Worm (Caenorhabditis elegans) whole organism, L1 larva: Measurements from ENCODE around the gene F44E2.9.

Experiments used
- C04F5.9 ChIP-seq: sonication (generic microtip); optimal IDR thresholded peaks from 2 replicates; lab custom pipeline; 2016; ENCODE audit warnings: missing genetic modification characterization, missing compliant biosample characterization
- aly-2 ChIP-seq: fragments of 150-350 bp; optimal IDR thresholded peaks from 2 replicates; lab custom pipeline; 2014; ENCODE audit warnings: missing biosample characterization, missing genetic modification characterization
- ceh-63 ChIP-seq: fragments of 200-800 bp; sonication (Bioruptor generic); optimal IDR thresholded peaks from 2 replicates; lab custom pipeline; 2018; ENCODE audit warnings: mild to moderate bottlenecking, missing genetic modification characterization, missing compliant biosample characterization
- ceh-8 ChIP-seq: fragments of 200-800 bp; sonication (Bioruptor generic); optimal IDR thresholded peaks from 2 replicates; lab custom pipeline; 2018; ENCODE audit warnings: mild to moderate bottlenecking, missing genetic modification characterization, moderate library complexity, missing compliant biosample characterization
- ceh-88 ChIP-seq: fragments of 200-800 bp; sonication (Bioruptor generic); IDR thresholded peaks from 2 replicates; pipeline ENCODE4 v1.3.6; 2022; ENCODE audit warnings: missing genetic modification characterization, missing compliant biosample characterization
- ceh-90 ChIP-seq: sonication (generic microtip); optimal IDR thresholded peaks from 2 replicates; lab custom pipeline; 2016; ENCODE audit warnings: missing genetic modification characterization, missing compliant biosample characterization
- dsc-1 ChIP-seq: sonication (generic microtip); optimal IDR thresholded peaks from 2 replicates; lab custom pipeline; 2016; ENCODE audit warnings: mild to moderate bottlenecking, missing genetic modification characterization, missing compliant biosample characterization
- efl-1 ChIP-seq, 4 experiments: fragments of 150-350 bp; optimal IDR thresholded peaks in 3 of 4; peaks in 1 of 4; 1 replicate in 1 of 4; 2 replicates in 3 of 4; lab custom pipeline; 2014; ENCODE audit warnings: missing biosample characterization in 2 of 4, missing genetic modification characterization in 2 of 4, missing genetic modification reagents in 2 of 4
- efl-3 ChIP-seq: fragments of 200-800 bp; sonication (Bioruptor generic); optimal IDR thresholded peaks from 2 replicates; lab custom pipeline; 2018; ENCODE audit warnings: mild to moderate bottlenecking, missing genetic modification characterization, missing compliant biosample characterization
- egl-13 ChIP-seq: sonication (generic microtip); optimal IDR thresholded peaks from 2 replicates; lab custom pipeline; 2016; ENCODE audit warnings: missing genotype, missing genetic modification reagents, missing genetic modification characterization, missing compliant biosample characterization
- elt-2 ChIP-seq: sonication (generic microtip); optimal IDR thresholded peaks from 2 replicates; lab custom pipeline; 2016; ENCODE audit warnings: missing genetic modification characterization, mild to moderate bottlenecking, inconsistent platforms, missing compliant biosample characterization, missing genetic modification reagents
- elt-3 ChIP-seq, 6 experiments: fragments of 150-350 bp in 1 of 6; sonication (generic microtip); optimal IDR thresholded peaks; 2 replicates each; lab custom pipeline; 2017 to 2018; ENCODE audit warnings: missing biosample characterization in 6 of 6, missing genetic modification characterization in 6 of 6, inconsistent platforms in 1 of 6
- fkh-10 ChIP-seq: sonication (generic microtip); optimal IDR thresholded peaks from 2 replicates; lab custom pipeline; 2017; ENCODE audit warnings: missing biosample characterization, missing genetic modification reagents, missing genetic modification characterization
- fkh-4 ChIP-seq: sonication (generic microtip); optimal IDR thresholded peaks from 2 replicates; lab custom pipeline; 2016; ENCODE audit warnings: missing compliant biosample characterization, missing genetic modification characterization, borderline replicate concordance
- fkh-8 ChIP-seq: sonication (generic microtip); optimal IDR thresholded peaks from 2 replicates; lab custom pipeline; 2016; ENCODE audit warnings: mild to moderate bottlenecking, missing genetic modification characterization, missing compliant biosample characterization
- hlh-17 ChIP-seq: fragments of 200-800 bp; sonication (Bioruptor generic); optimal IDR thresholded peaks from 2 replicates; lab custom pipeline; 2018; ENCODE audit warnings: missing genetic modification characterization, mild to moderate bottlenecking, missing compliant biosample characterization, moderate library complexity, borderline replicate concordance
- hlh-4 ChIP-seq: sonication (generic microtip); optimal IDR thresholded peaks from 2 replicates; lab custom pipeline; 2016; ENCODE audit warnings: mild to moderate bottlenecking, missing genetic modification characterization, missing compliant biosample characterization
- hpl-2 ChIP-seq: fragments of 150-350 bp; optimal IDR thresholded peaks from 2 replicates; lab custom pipeline; 2014; ENCODE audit warnings: missing biosample characterization, missing genetic modification reagents, missing genetic modification characterization
- isw-1 ChIP-seq: fragments of 200-800 bp; sonication (Bioruptor generic); IDR thresholded peaks from 2 replicates; pipeline ENCODE4 v1.3.6; 2022; ENCODE audit warnings: missing genetic modification characterization, missing compliant biosample characterization
- jun-1 ChIP-seq: fragments of 150-350 bp; optimal IDR thresholded peaks from 2 replicates; lab custom pipeline; 2014; ENCODE audit warnings: missing biosample characterization, missing genetic modification reagents, missing genetic modification characterization
- lin-14 ChIP-seq: fragments of 200-800 bp; sonication (Bioruptor generic); optimal IDR thresholded peaks from 2 replicates; lab custom pipeline; 2018; ENCODE audit warnings: mild to moderate bottlenecking, missing genetic modification characterization, moderate library complexity, missing compliant biosample characterization
- lin-15B ChIP-seq: fragments of 150-350 bp; sonication (generic microtip); optimal IDR thresholded peaks from 3 replicates; lab custom pipeline; 2014; ENCODE audit warnings: missing biosample characterization, missing genetic modification characterization
- lin-35 ChIP-seq, 2 experiments: fragments of 150-350 bp; optimal IDR thresholded peaks; 2 replicates each; lab custom pipeline; 2014; ENCODE audit warnings: missing biosample characterization in 2 of 2, missing genetic modification characterization in 2 of 2, missing genetic modification reagents in 2 of 2
- lin-39 ChIP-seq: fragments of 150-350 bp; optimal IDR thresholded peaks from 2 replicates; lab custom pipeline; 2014; ENCODE audit warnings: missing biosample characterization, missing genetic modification reagents, missing genetic modification characterization
- lir-3 ChIP-seq: sonication (generic microtip); optimal IDR thresholded peaks from 2 replicates; lab custom pipeline; 2016; ENCODE audit warnings: mild to moderate bottlenecking, missing genetic modification characterization, moderate library complexity, missing compliant biosample characterization; ENCODE audit not compliant: poor library complexity
- lsy-2 ChIP-seq, 2 experiments: fragments of 150-350 bp; optimal IDR thresholded peaks; 2 replicates each; lab custom pipeline; 2014; ENCODE audit warnings: missing biosample characterization in 2 of 2, missing genetic modification characterization in 2 of 2
- mab-9 ChIP-seq: fragments of 200-800 bp; sonication (Bioruptor generic); IDR thresholded peaks from 2 replicates; pipeline ENCODE4 v1.3.6; 2022; ENCODE audit warnings: missing genetic modification reagents, missing genetic modification characterization, missing compliant biosample characterization
- nhr-11 ChIP-seq: fragments of 150-350 bp; optimal IDR thresholded peaks from 2 replicates; lab custom pipeline; 2014; ENCODE audit warnings: missing biosample characterization, missing genetic modification characterization
- nhr-20 ChIP-seq: sonication (generic microtip); optimal IDR thresholded peaks from 2 replicates; lab custom pipeline; 2016; ENCODE audit warnings: mild to moderate bottlenecking, missing genetic modification characterization, missing compliant biosample characterization
- nhr-237 ChIP-seq: fragments of 150-350 bp; optimal IDR thresholded peaks from 2 replicates; lab custom pipeline; 2014; ENCODE audit warnings: missing biosample characterization, missing genetic modification characterization
- nhr-47 ChIP-seq: sonication (generic microtip); optimal IDR thresholded peaks from 2 replicates; lab custom pipeline; 2016; ENCODE audit warnings: mild to moderate bottlenecking, missing genetic modification characterization, moderate library complexity, missing compliant biosample characterization
- nhr-71 ChIP-seq: sonication (generic microtip); optimal IDR thresholded peaks from 2 replicates; lab custom pipeline; 2016; ENCODE audit warnings: mild to moderate bottlenecking, missing genetic modification characterization, moderate library complexity, missing compliant biosample characterization
- nhr-76 ChIP-seq: sonication (generic microtip); optimal IDR thresholded peaks from 2 replicates; lab custom pipeline; 2017; ENCODE audit warnings: missing biosample characterization, missing genetic modification characterization
- nhr-84 ChIP-seq: sonication (generic microtip); optimal IDR thresholded peaks from 2 replicates; lab custom pipeline; 2017; ENCODE audit warnings: missing biosample characterization, missing genetic modification characterization
- nhr-85 ChIP-seq: sonication (generic microtip); peaks from one replicate; lab custom pipeline; 2016; ENCODE audit warnings: missing genetic modification characterization, inconsistent platforms, missing compliant biosample characterization
- pag-3 ChIP-seq: sonication (generic microtip); optimal IDR thresholded peaks from 2 replicates; lab custom pipeline; 2017; ENCODE audit warnings: missing genetic modification characterization, mild to moderate bottlenecking, missing compliant biosample characterization, antibody characterized with exemption, borderline replicate concordance; ENCODE audit not compliant: insufficient read depth
- pax-3 ChIP-seq: fragments of 200-800 bp; sonication (Bioruptor generic); optimal IDR thresholded peaks from 2 replicates; lab custom pipeline; 2018; ENCODE audit warnings: mild to moderate bottlenecking, missing genetic modification characterization, moderate library complexity, missing compliant biosample characterization
- rnt-1 ChIP-seq: sonication (generic microtip); optimal IDR thresholded peaks from 2 replicates; lab custom pipeline; 2016; ENCODE audit warnings: mild to moderate bottlenecking, missing genetic modification characterization, moderate library complexity, missing compliant biosample characterization
- skn-1 ChIP-seq: fragments of 150-350 bp; optimal IDR thresholded peaks from 2 replicates; lab custom pipeline; 2014; ENCODE audit warnings: missing biosample characterization, missing genetic modification characterization
- snpc-4 ChIP-seq: fragments of 150-350 bp; optimal IDR thresholded peaks from 2 replicates; lab custom pipeline; 2014; ENCODE audit warnings: missing biosample characterization, missing genetic modification characterization
- snu-23 ChIP-seq: sonication (generic microtip); optimal IDR thresholded peaks from 2 replicates; lab custom pipeline; 2016; ENCODE audit warnings: missing genetic modification characterization, missing compliant biosample characterization
- sox-4 ChIP-seq: sonication (generic microtip); optimal IDR thresholded peaks from 2 replicates; lab custom pipeline; 2016; ENCODE audit warnings: missing genetic modification characterization, missing compliant biosample characterization
- swsn-7 ChIP-seq: sonication (generic microtip); optimal IDR thresholded peaks from 2 replicates; lab custom pipeline; 2016; ENCODE audit warnings: missing genetic modification characterization, missing compliant biosample characterization
- unc-130 ChIP-seq: fragments of 150-350 bp; optimal IDR thresholded peaks from 2 replicates; lab custom pipeline; 2017; ENCODE audit warnings: missing biosample characterization, missing genetic modification characterization, inconsistent platforms
- unc-62 ChIP-seq: fragments of 150-350 bp; optimal IDR thresholded peaks from 2 replicates; lab custom pipeline; 2014; ENCODE audit warnings: missing biosample characterization, missing genetic modification reagents, missing genetic modification characterization
- xbp-1 ChIP-seq: sonication (generic microtip); optimal IDR thresholded peaks from 2 replicates; lab custom pipeline; 2016; ENCODE audit warnings: missing genetic modification characterization, missing compliant biosample characterization
- zag-1 ChIP-seq: fragments of 150-350 bp; optimal IDR thresholded peaks from 2 replicates; lab custom pipeline; 2014; ENCODE audit warnings: missing biosample characterization, missing genetic modification characterization

Gene F44E2.9

DNA sequence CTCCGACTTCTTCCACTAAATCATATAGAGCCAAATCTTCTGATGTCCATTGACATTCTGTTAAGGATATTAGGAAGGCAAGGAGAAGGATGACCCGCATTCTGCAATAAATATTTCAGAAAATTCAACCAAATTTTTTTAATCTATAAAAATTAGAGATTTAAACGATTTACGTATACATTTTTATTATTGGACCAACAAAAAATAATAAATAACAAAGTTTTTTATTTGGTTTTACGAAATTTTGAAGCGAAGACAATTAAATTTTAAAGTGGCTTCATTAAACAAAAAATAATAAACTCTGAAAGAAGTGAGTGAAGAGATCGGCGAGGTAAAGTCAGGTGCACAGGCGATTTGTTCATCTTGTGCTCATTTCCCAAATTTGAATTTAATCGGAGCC, 23.2 kb downstream of the F44E2.9 start, which contains the start of gene F54F2.9:
Gene F54F2.9 (minus strand): TSS at position 101 of the 400 bp plus-strand sequence.
- no peak for TF ChIP-seq hpl-2
- TF ChIP-seq nhr-237 = no peak
- no peak for TF ChIP-seq fkh-4
- TF ChIP-seq ceh-63 (GFP tag; lab: Kevin White, UChicago) = no peak
- TF ChIP-seq hlh-4 (tag; lab: Kevin White, UChicago) = no peak
- no peak for TF ChIP-seq C04F5.9 (tag; lab: Kevin White, UChicago)
- TF ChIP-seq mab-9 (GFP tag; lab: Robert Waterston, UW) = no peak
- TF ChIP-seq nhr-47 (tag; lab: Kevin White, UChicago) = no peak
- no peak for TF ChIP-seq fkh-10 (GFP tag; lab: Kevin White, UChicago)
- no peak for TF ChIP-seq nhr-76 (tag; lab: Kevin White, UChicago)
- no peak for TF ChIP-seq isw-1 (GFP tag; lab: Robert Waterston, UW)
- no peak for TF ChIP-seq efl-1 (optimal IDR thresholded peaks at IDR 0.05; lab: Kevin White, UChicago)
- no peak for TF ChIP-seq efl-1 (GFP tag; optimal IDR thresholded peaks at IDR 0.05 in 1 of 2; lab: Kevin White, UChicago)
- TF ChIP-seq swsn-7 (tag; lab: Kevin White, UChicago) = no peak
- no peak for TF ChIP-seq fkh-8
- no peak for TF ChIP-seq dsc-1
- no peak for TF ChIP-seq nhr-84 (tag; lab: Kevin White, UChicago)
- no peak for TF ChIP-seq ceh-90 (tag; lab: Kevin White, UChicago)
- TF ChIP-seq nhr-20 = no peak
- no peak for TF ChIP-seq xbp-1
- no peak for TF ChIP-seq egl-13

DNA sequence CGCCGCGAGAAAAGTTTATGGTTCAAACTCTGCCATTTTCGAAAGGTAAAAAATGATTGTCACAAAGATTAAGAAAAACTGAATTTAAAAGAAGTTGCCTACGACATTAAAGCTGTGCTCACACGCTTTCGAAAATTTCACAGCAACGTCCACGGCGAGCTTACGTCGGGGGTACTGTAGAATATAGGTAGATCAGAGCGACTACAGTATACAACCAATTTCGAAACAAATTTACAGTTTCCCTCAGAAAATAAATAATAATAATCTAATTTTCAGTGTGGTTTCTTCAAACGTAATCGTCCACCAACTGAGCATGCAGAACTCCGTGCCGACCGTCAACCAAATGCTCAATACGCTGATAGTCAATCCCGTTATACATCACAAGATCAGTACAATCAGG, 25.8 kb downstream of the F44E2.9 start:
- TF ChIP-seq nhr-71 (tag; lab: Kevin White, UChicago) (no peak), ceh-8 (GFP tag; lab: Kevin White, UChicago) (no peak), fkh-8 (no peak), elt-3 (tag; optimal IDR thresholded peaks at IDR 0.05; lab: Kevin White, UChicago) (no peak), hlh-4 (tag; lab: Kevin White, UChicago) (no peak), nhr-20 (no peak), swsn-7 (tag; lab: Kevin White, UChicago) (no peak), nhr-11 (tag; lab: Kevin White, UChicago) (no peak), zag-1 (no peak), nhr-84 (tag; lab: Kevin White, UChicago) (no peak), fkh-4 (no peak), lin-39 (no peak), jun-1 (tag; lab: Kevin White, UChicago) (no peak), xbp-1 (no peak), aly-2 (tag; lab: Kevin White, UChicago) (no peak)

DNA sequence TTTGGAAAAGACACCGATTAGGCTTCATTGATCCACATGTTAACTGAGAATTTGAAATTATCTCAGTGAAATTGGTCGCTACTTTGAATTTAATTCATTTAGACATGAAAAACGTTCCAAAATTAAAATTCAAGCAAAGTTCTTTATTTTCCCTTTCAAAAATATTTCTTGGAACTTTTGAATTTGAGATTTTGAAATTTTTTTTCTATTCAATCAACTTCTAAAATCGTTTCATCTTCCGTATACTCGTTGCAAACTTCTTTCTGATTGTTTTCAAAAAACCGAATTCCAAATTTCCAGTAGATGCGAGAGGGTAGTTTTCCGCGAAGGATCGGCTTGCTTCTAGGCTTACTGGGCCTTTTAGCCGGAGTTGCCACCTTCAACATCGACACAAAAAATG, 31.7 kb downstream of the F44E2.9 start, which contains the start of gene pat-2:
Gene pat-2 (plus strand): TSS at position 301 of the 400 bp plus-strand sequence.
- TF ChIP-seq ceh-88 (GFP tag; lab: Robert Waterston, UW) (no peak), egl-13 (no peak), efl-3 (no peak), swsn-7 (tag; lab: Kevin White, UChicago) (no peak), sox-4 (tag; lab: Kevin White, UChicago) (no peak), snpc-4 (tag; lab: Kevin White, UChicago) (no peak), fkh-4 (no peak), jun-1 (tag; lab: Kevin White, UChicago) (no peak), hlh-17 (GFP tag; lab: Kevin White, UChicago) (no peak), mab-9 (GFP tag; lab: Robert Waterston, UW) (no peak), elt-2 (tag; lab: Kevin White, UChicago) (no peak), nhr-85 (no peak), zag-1 (no peak), pax-3 (tag; lab: Kevin White, UChicago) (no peak), nhr-71 (tag; lab: Kevin White, UChicago) (no peak), skn-1 (no peak)

DNA sequence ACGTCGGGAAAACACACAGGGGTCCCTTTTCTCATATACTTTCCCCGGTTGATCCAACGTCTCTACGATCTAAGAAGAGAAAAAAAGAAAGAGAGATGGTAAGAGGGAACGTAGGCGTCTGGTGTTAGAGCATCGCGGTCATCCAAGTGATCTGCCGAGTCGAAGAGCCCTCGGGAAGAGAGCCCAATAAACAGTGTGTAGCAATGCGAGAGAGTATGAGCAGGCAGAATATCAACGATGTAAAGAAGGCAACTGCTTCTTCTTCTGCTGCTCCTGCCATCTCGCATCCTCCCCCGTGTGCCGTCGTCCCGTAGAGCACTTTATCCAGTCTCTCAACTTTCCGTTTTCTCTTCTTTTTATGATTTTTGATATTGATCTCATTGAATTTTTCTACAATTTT, 34.6 kb downstream of the F44E2.9 start:
- TF ChIP-seq unc-62 (GFP tag; lab: Kevin White, UChicago) = no peak
- TF ChIP-seq snu-23 (GFP tag; lab: Kevin White, UChicago) = peak; percentile 35
- peak in 1 of 2 experiments; percentile 15 for TF ChIP-seq efl-1 (optimal IDR thresholded peaks at IDR 0.05; lab: Kevin White, UChicago)
- TF ChIP-seq efl-1 (GFP tag; optimal IDR thresholded peaks at IDR 0.05 in 1 of 2; lab: Kevin White, UChicago) = peak in 1 of 2 experiments; percentile 89
- TF ChIP-seq lin-35 (GFP tag; optimal IDR thresholded peaks at IDR 0.05; lab: Kevin White, UChicago) = peak in 1 of 2 experiments; percentile 25
- no peak for TF ChIP-seq lir-3 (tag; lab: Kevin White, UChicago)
- peak; percentile 58 for TF ChIP-seq nhr-71 (tag; lab: Kevin White, UChicago)
- TF ChIP-seq lin-15B = no peak
- TF ChIP-seq rnt-1 (tag; lab: Kevin White, UChicago) = peak; percentile 56
- TF ChIP-seq dsc-1 = peak; percentile 42
- TF ChIP-seq unc-130 (tag; lab: Kevin White, UChicago) = peak; percentile 36
- peak; percentile 67 for TF ChIP-seq lin-14 (GFP tag; lab: Kevin White, UChicago)
- TF ChIP-seq lsy-2 (tag; optimal IDR thresholded peaks at IDR 0.05; lab: Kevin White, UChicago) = peak in 1 of 2 experiments; percentile 40
- TF ChIP-seq pag-3 (tag; lab: Kevin White, UChicago) = peak; percentile 95
